Fruit fly (Drosophila melanogaster): Measurements from ENCODE around the gene Pgant2.

Gene Pgant2

dm6 chr2L:3465918-3466727 lies 39.6 kb upstream of the Pgant2 start, which contains the start of the genes msl-2 and ND-PDSW:
msl-2 (minus strand) TSS chr2L:3466112.
ND-PDSW (plus strand) TSS chr2L:3466157.
- TF ChIP-seq toe (GFP tag; optimal IDR thresholded peaks at IDR 0.05) (no peak), tj (GFP tag; optimal IDR thresholded peaks at IDR 0.05) (peak; percentile 27), Mnt (GFP tag; optimal IDR thresholded peaks at IDR 0.05) (peak; percentile 32)

dm6 chr2L:3465426-3465825 lies 38.9 kb upstream of the Pgant2 start:
- TF ChIP-seq CG33017 (tag; optimal IDR thresholded peaks at IDR 0.05), result no peak
- TF ChIP-seq tj (GFP tag; optimal IDR thresholded peaks at IDR 0.05), result no peak
- TF ChIP-seq Mnt (GFP tag; optimal IDR thresholded peaks at IDR 0.05), result no peak
- no peak for TF ChIP-seq cnc (optimal IDR thresholded peaks at IDR 0.05)
- TF ChIP-seq Hr96 (GFP tag; optimal IDR thresholded peaks at IDR 0.05), result no peak
- TF ChIP-seq CG7045 (GFP tag; optimal IDR thresholded peaks at IDR 0.05), result no peak
- TF ChIP-seq CG12768 (GFP tag; optimal IDR thresholded peaks at IDR 0.05), result no peak
- TF ChIP-seq Crg-1 (GFP tag; optimal IDR thresholded peaks at IDR 0.05), result no peak
- no peak for TF ChIP-seq CG1620 (GFP tag; optimal IDR thresholded peaks at IDR 0.05)
- no peak for TF ChIP-seq cic (GFP tag; optimal IDR thresholded peaks at IDR 0.05)
- TF ChIP-seq toe (GFP tag; optimal IDR thresholded peaks at IDR 0.05), result no peak
- no peak for TF ChIP-seq Clk (GFP tag; optimal IDR thresholded peaks at IDR 0.05)
- no peak for TF ChIP-seq CG5204 (GFP tag; optimal IDR thresholded peaks at IDR 0.05)
- TF ChIP-seq CG14711 (tag; optimal IDR thresholded peaks at IDR 0.05), result no peak
- TF ChIP-seq bab1 (GFP tag; optimal IDR thresholded peaks at IDR 0.05), result no peak
- no peak for TF ChIP-seq ovo (GFP tag; optimal IDR thresholded peaks at IDR 0.05)
- TF ChIP-seq CG7101 (tag; optimal IDR thresholded peaks at IDR 0.05), result no peak

dm6 chr2L:3461760-3462159 lies 35.2 kb upstream of the Pgant2 start, which contains the start of gene CG3246:
CG3246 (minus strand) TSS chr2L:3461952.
- TF ChIP-seq Clk (GFP tag; optimal IDR thresholded peaks at IDR 0.05), result no peak
- peak; percentile 0 for TF ChIP-seq Mnt (GFP tag; optimal IDR thresholded peaks at IDR 0.05)

- TF ChIP-seq cnc (optimal IDR thresholded peaks at IDR 0.05), result no peak
- TF ChIP-seq Clk (GFP tag; optimal IDR thresholded peaks at IDR 0.05), result peak; percentile 70
- TF ChIP-seq CG33017 (tag; optimal IDR thresholded peaks at IDR 0.05), result peak; percentile 74
- peak; percentile 77 for TF ChIP-seq pad (GFP tag; optimal IDR thresholded peaks at IDR 0.05)
- no peak for TF ChIP-seq toe (GFP tag; optimal IDR thresholded peaks at IDR 0.05)
- no peak for TF ChIP-seq Hr96 (GFP tag; optimal IDR thresholded peaks at IDR 0.05)
- no peak for TF ChIP-seq kay (GFP tag; ENCODE audit: borderline replicate concordance)
- peak; percentile 75 for TF ChIP-seq CG1620 (GFP tag; optimal IDR thresholded peaks at IDR 0.05)
- peak; percentile 66 for TF ChIP-seq CG7045 (GFP tag; optimal IDR thresholded peaks at IDR 0.05)
- TF ChIP-seq ovo (GFP tag; optimal IDR thresholded peaks at IDR 0.05), result peak; percentile 48
- peak; percentile 84 for TF ChIP-seq CG7101 (tag; optimal IDR thresholded peaks at IDR 0.05)
- peak; percentile 77 for TF ChIP-seq Mnt (GFP tag; optimal IDR thresholded peaks at IDR 0.05)
- TF ChIP-seq tj (GFP tag; optimal IDR thresholded peaks at IDR 0.05), result peak; percentile 54
- TF ChIP-seq cic (GFP tag; optimal IDR thresholded peaks at IDR 0.05), result peak; percentile 15
- TF ChIP-seq CG5204 (GFP tag; optimal IDR thresholded peaks at IDR 0.05), result no peak
- peak; percentile 73 for TF ChIP-seq CG14711 (tag; optimal IDR thresholded peaks at IDR 0.05)
- TF ChIP-seq CG12768 (GFP tag; optimal IDR thresholded peaks at IDR 0.05), result peak; percentile 83
- peak; percentile 62 for TF ChIP-seq CG11617 (GFP tag; optimal IDR thresholded peaks at IDR 0.05)
- TF ChIP-seq bab1 (GFP tag; optimal IDR thresholded peaks at IDR 0.05), result peak; percentile 43
- TF ChIP-seq Crg-1 (GFP tag; optimal IDR thresholded peaks at IDR 0.05), result peak; percentile 85
Measured at dm6 chr2L:3457007-3457406, 30.5 kb upstream of the Pgant2 start, which contains the start of the genes Cog3 and Sec5. Cog3 (minus strand) TSS chr2L:3457064. Sec5 (plus strand) TSS chr2L:3457302.

dm6 chr2L:3452286-3452685 lies 25.8 kb upstream of the Pgant2 start, which contains the start of gene CG12795:
CG12795 (plus strand) TSS chr2L:3452466.
- TF ChIP-seq toe (GFP tag; optimal IDR thresholded peaks at IDR 0.05) (no peak), cnc (optimal IDR thresholded peaks at IDR 0.05) (peak in 1 of 2 experiments; percentile 91), bab1 (GFP tag; optimal IDR thresholded peaks at IDR 0.05) (peak; percentile 44)

- TF ChIP-seq bab1 (GFP tag; optimal IDR thresholded peaks at IDR 0.05) (peak; percentile 49), CG14711 (tag; optimal IDR thresholded peaks at IDR 0.05) (no peak), tj (GFP tag; optimal IDR thresholded peaks at IDR 0.05) (no peak), cnc (optimal IDR thresholded peaks at IDR 0.05) (no peak)
Measured at dm6 chr2L:3449555-3450320, 23.2 kb upstream of the Pgant2 start, which contains the start of gene Snx1. Snx1 (plus strand) TSS chr2L:3449683.

DNA sequence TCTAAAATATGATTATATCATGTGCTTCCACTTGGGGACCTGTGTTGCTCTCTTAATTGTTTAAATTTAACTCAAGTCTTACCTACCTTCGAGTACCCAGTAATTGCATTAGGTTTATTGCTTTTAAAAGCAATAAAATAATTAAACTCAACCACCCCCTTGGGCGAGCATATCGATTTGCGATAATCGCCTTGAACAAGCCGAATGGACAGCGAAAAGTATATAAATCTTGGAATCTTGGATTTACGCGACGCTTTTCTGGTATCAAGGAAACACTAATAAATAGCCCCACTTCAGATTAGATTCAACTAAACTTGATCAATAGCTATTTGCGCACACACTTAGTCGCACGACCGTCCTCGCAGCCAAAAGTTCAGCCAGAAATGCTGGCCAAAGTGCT lies 19.1 kb upstream of the Pgant2 start, which contains the start of gene CG2772:
Gene CG2772, plus strand, starts transcription at position 338 of the 400 bp plus-strand sequence.
- TF ChIP-seq cnc (optimal IDR thresholded peaks at IDR 0.05), result no peak
- peak; percentile 11 for TF ChIP-seq kay (GFP tag; ENCODE audit: borderline replicate concordance)
- no peak for TF ChIP-seq toe (GFP tag; optimal IDR thresholded peaks at IDR 0.05)
- TF ChIP-seq CG33017 (tag; optimal IDR thresholded peaks at IDR 0.05), result no peak
- TF ChIP-seq pad (GFP tag; optimal IDR thresholded peaks at IDR 0.05), result no peak

All from whole organism, adult.